Worm (Caenorhabditis elegans) whole organism, midembryonic: ENCODE measurements around the gene ZC455.1.

ENCODE experiments used
- T22C8.4 ChIP-seq: fragments of 200-800 bp; sonication (Bioruptor generic); IDR thresholded peaks from 2 replicates; pipeline ENCODE4 v1.3.6; 2022; ENCODE audit warnings: missing genetic modification characterization, missing compliant biosample characterization
- cog-1 ChIP-seq: sonication (generic microtip); optimal IDR thresholded peaks from 2 replicates; lab custom pipeline; 2016; ENCODE audit warnings: missing genetic modification characterization, missing compliant biosample characterization
- flt-1 ChIP-seq: fragments of 200-800 bp; sonication (Bioruptor generic); IDR thresholded peaks from 2 replicates; pipeline ENCODE4 v1.3.6; 2022; ENCODE audit warnings: missing genetic modification characterization, missing compliant biosample characterization
- klf-2 ChIP-seq: fragments of 200-800 bp; sonication (Bioruptor generic); conservative IDR thresholded peaks from 2 replicates; pipeline ENCODE4 v1.3.6; 2022; ENCODE audit warnings: missing genetic modification reagents, missing genetic modification characterization, missing compliant biosample characterization
- med-1 ChIP-seq: sonication (generic microtip); optimal IDR thresholded peaks from 2 replicates; lab custom pipeline; 2017; ENCODE audit warnings: missing genetic modification characterization, mild to moderate bottlenecking, missing compliant biosample characterization, antibody characterized with exemption, missing genetic modification reagents; ENCODE audit not compliant: insufficient read depth
- ref-1 ChIP-seq: fragments of 200-800 bp; sonication (Bioruptor generic); conservative IDR thresholded peaks from 2 replicates; pipeline ENCODE4 v1.3.6; 2022; ENCODE audit warnings: missing genetic modification reagents, missing genetic modification characterization, missing compliant biosample characterization
- tab-1 ChIP-seq: fragments of 200-800 bp; sonication (Bioruptor generic); IDR thresholded peaks from 2 replicates; pipeline ENCODE4 v1.3.6; 2022; ENCODE audit warnings: missing genetic modification characterization, missing compliant biosample characterization
- ztf-23 ChIP-seq: fragments of 200-800 bp; sonication (Bioruptor generic); IDR thresholded peaks from 2 replicates; pipeline ENCODE4 v1.3.6; 2022; ENCODE audit warnings: missing genetic modification reagents, missing genetic modification characterization, missing compliant biosample characterization
- ztf-29 ChIP-seq: fragments of 200-800 bp; sonication (Bioruptor generic); IDR thresholded peaks from 2 replicates; pipeline ENCODE4 v1.3.6; 2022; ENCODE audit warnings: missing genetic modification reagents, missing genetic modification characterization, missing compliant biosample characterization

Gene ZC455.1

DNA sequence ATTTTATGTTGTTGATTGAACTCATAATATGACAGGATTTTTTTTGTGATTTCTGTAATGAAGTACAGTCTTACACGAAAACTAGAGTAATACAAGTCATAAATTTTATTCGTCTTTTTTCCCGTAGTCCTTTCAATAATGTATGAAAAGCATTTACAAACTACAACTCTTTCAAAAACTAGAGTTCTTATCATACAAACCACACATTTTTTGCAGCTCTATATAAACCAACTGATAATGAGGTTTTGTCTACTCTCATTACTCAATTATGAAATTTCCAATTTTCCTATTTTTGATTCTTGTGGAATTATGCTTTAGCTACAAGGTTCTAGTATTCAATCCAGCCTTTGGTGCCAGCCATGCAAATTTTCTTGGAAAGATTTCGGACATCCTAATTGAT is 51.5 kb downstream of the ZC455.1 start, which contains the start of gene ugt-16:
TSS of gene ugt-16 (plus strand) at position 248 of the 400 bp plus-strand sequence.
- TF ChIP-seq tab-1: no peak
- no peak for TF ChIP-seq ztf-29 (GFP tag; lab: Robert Waterston, UW)
- TF ChIP-seq flt-1 (GFP tag; lab: Robert Waterston, UW): no peak
- no peak for TF ChIP-seq med-1 (GFP tag; lab: Kevin White, UChicago)
- no peak for TF ChIP-seq klf-2 (GFP tag; lab: Robert Waterston, UW)
- no peak for TF ChIP-seq T22C8.4 (GFP tag; lab: Robert Waterston, UW)
- no peak for TF ChIP-seq ref-1 (GFP tag; lab: Robert Waterston, UW)
- TF ChIP-seq cog-1 (tag; lab: Kevin White, UChicago): no peak
- TF ChIP-seq ztf-23 (GFP tag; lab: Robert Waterston, UW): no peak

DNA sequence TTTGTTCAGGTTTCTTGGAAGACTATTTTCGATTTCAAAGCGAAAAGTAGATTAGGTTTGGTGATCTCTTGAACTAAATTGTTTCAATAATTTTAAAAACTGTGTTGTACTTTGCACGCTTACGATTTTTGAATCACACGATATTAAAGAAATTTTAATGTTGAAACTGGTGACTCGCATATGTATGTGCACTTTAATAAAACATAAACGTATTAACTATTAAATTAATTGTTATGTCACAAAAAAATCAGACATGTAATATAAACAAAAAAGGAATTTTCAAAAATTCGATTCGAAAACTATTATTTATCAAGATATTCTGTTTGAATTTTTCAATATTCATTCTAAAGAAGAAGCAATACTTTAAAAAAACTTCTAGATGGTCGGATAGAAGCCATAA is 53.9 kb downstream of the ZC455.1 start, which contains the start of gene ugt-15:
TSS of gene ugt-15 (plus strand) at position 301 of the 400 bp plus-strand sequence.
- TF ChIP-seq flt-1 (GFP tag; lab: Robert Waterston, UW) (no peak), T22C8.4 (GFP tag; lab: Robert Waterston, UW) (no peak), ztf-23 (GFP tag; lab: Robert Waterston, UW) (no peak)
